Fruit fly (Drosophila melanogaster): ENCODE data around the gene Rpn3.
A peak's percentile ranks its signal among the peaks of the same experiment; 100 is the strongest.

Gene Rpn3

dm6 chr2L:19021278-19022220 lies 30.0 kb upstream of the Rpn3 start (continued):
- peak; percentile 69; the same call in 2 of the 3 replicates for TF ChIP-seq Dbx (GFP tag; IDR thresholded peaks at IDR 0.05)
- TF ChIP-seq corto (GFP tag; optimal IDR thresholded peaks at IDR 0.05) = peak; percentile 56
- 0 out of 2 replicates have a peak, but pooled peaks have one; percentile 34 for TF ChIP-seq Awh (GFP tag; IDR thresholded peaks at IDR 0.05)
- peak; percentile 65; the same call in 1 of the 2 replicates for TF ChIP-seq ttk (GFP tag; IDR thresholded peaks at IDR 0.05)
- TF ChIP-seq Sry-β (GFP tag; optimal IDR thresholded peaks at IDR 0.05) = no peak
- TF ChIP-seq CG2120 (GFP tag; optimal IDR thresholded peaks at IDR 0.05) = peak; percentile 76
- no peak for TF ChIP-seq NK7.1 (GFP tag; optimal IDR thresholded peaks at IDR 0.05)
- no peak for TF ChIP-seq cad (GFP tag; optimal IDR thresholded peaks at IDR 0.05)
- TF ChIP-seq HHEX (GFP tag; optimal IDR thresholded peaks at IDR 0.05) = peak; percentile 71
- peak; percentile 65 for TF ChIP-seq CrebB (tag; optimal IDR thresholded peaks at IDR 0.05)
- peak; percentile 44; the same call in 1 of the 2 replicates for TF ChIP-seq E2f1 (GFP tag; IDR thresholded peaks at IDR 0.05)
- TF ChIP-seq H2.0 (GFP tag; IDR thresholded peaks at IDR 0.05) = no peak; the same call in 1 of the 2 replicates
- TF ChIP-seq CG1647 (GFP tag; optimal IDR thresholded peaks at IDR 0.05) = no peak
- TF ChIP-seq pzg (GFP tag; optimal IDR thresholded peaks at IDR 0.05) = no peak
- peak; percentile 64 for TF ChIP-seq Abd-B (GFP tag; optimal IDR thresholded peaks at IDR 0.05)
- TF ChIP-seq Adf1 (GFP tag; IDR thresholded peaks at IDR 0.05) = peak; percentile 44; the same call in 1 of the 2 replicates
- 0 out of 3 replicates have a peak, but pooled peaks have one; percentile 22 for TF ChIP-seq CG34422 (GFP tag; IDR thresholded peaks at IDR 0.05)
- TF ChIP-seq CG10979 (tag; optimal IDR thresholded peaks at IDR 0.05) = peak; percentile 75
- TF ChIP-seq pita (GFP tag; optimal IDR thresholded peaks at IDR 0.05) = no peak
- no peak for TF ChIP-seq CG32772 (GFP tag; IDR thresholded peaks at IDR 0.05)
- no peak for TF ChIP-seq vfl (GFP tag; optimal IDR thresholded peaks at IDR 0.05)
- no peak for TF ChIP-seq mld (GFP tag; IDR thresholded peaks at IDR 0.05; ENCODE audit: partially characterized antibody)
- TF ChIP-seq CG12744 (GFP tag; optimal IDR thresholded peaks at IDR 0.05) = no peak
- 0 out of 2 replicates have a peak, but pooled peaks have one; percentile 24 for TF ChIP-seq MBD-R2 (GFP tag; IDR thresholded peaks at IDR 0.05)
- peak; percentile 81 for TF ChIP-seq odd (GFP tag; optimal IDR thresholded peaks at IDR 0.05)
- TF ChIP-seq CG1024 (GFP tag; IDR thresholded peaks at IDR 0.05) = no peak
- peak; percentile 26 for TF ChIP-seq CG7928 (GFP tag; optimal IDR thresholded peaks at IDR 0.05)
- TF ChIP-seq Oaz (GFP tag; IDR thresholded peaks at IDR 0.05) = no peak
- TF ChIP-seq CG15269 (tag; optimal IDR thresholded peaks at IDR 0.05) = peak; percentile 87
- TF ChIP-seq Elba2 (GFP tag; optimal IDR thresholded peaks at IDR 0.05) = no peak
- TF ChIP-seq al (GFP tag; IDR thresholded peaks at IDR 0.05) = no peak
- peak; percentile 88 for TF ChIP-seq Oli (tag; optimal IDR thresholded peaks at IDR 0.05)
- peak; percentile 86 for TF ChIP-seq tgo (GFP tag; IDR thresholded peaks at IDR 0.05)
- peak; percentile 81 for TF ChIP-seq Rfx (GFP tag; IDR thresholded peaks at IDR 0.05)
- TF ChIP-seq CG7271 (tag; optimal IDR thresholded peaks at IDR 0.05) = no peak
- peak; percentile 80 for TF ChIP-seq CG30403 (GFP tag; optimal IDR thresholded peaks at IDR 0.05)
- TF ChIP-seq oc (tag; optimal IDR thresholded peaks at IDR 0.05) = peak; percentile 52
- no peak for TF ChIP-seq Dad (GFP tag; optimal IDR thresholded peaks at IDR 0.05)
- TF ChIP-seq CG6765 (GFP tag; optimal IDR thresholded peaks at IDR 0.05) = peak; percentile 23
- no peak for TF ChIP-seq hb (GFP tag; IDR thresholded peaks at IDR 0.05; ENCODE audit: partially characterized antibody)
- no peak for TF ChIP-seq HLHmδ (GFP tag; optimal IDR thresholded peaks at IDR 0.05)
- TF ChIP-seq Atf3 (GFP tag; optimal IDR thresholded peaks at IDR 0.05) = no peak
- peak; percentile 1 for TF ChIP-seq Bteb2 (GFP tag; optimal IDR thresholded peaks at IDR 0.05)
- no peak for TF ChIP-seq sr (GFP tag; IDR thresholded peaks at IDR 0.05)
- TF ChIP-seq CG7556 (GFP tag; optimal IDR thresholded peaks at IDR 0.05) = peak; percentile 93
- peak; percentile 31 for TF ChIP-seq cg (GFP tag; optimal IDR thresholded peaks at IDR 0.05)
- TF ChIP-seq CG7357 (GFP tag; IDR thresholded peaks at IDR 0.05) = peak; percentile 39; the same call in 1 of the 3 replicates
- peak; percentile 67 for TF ChIP-seq CG10431 (GFP tag; optimal IDR thresholded peaks at IDR 0.05)
- TF ChIP-seq CG13123 (GFP tag; optimal IDR thresholded peaks at IDR 0.05) = peak; percentile 13
